Worm (Caenorhabditis elegans): Measurements from ENCODE around the gene mct-4.
A peak's percentile ranks its signal among the peaks of the same experiment; 100 is the strongest.

Gene mct-4

DNA sequence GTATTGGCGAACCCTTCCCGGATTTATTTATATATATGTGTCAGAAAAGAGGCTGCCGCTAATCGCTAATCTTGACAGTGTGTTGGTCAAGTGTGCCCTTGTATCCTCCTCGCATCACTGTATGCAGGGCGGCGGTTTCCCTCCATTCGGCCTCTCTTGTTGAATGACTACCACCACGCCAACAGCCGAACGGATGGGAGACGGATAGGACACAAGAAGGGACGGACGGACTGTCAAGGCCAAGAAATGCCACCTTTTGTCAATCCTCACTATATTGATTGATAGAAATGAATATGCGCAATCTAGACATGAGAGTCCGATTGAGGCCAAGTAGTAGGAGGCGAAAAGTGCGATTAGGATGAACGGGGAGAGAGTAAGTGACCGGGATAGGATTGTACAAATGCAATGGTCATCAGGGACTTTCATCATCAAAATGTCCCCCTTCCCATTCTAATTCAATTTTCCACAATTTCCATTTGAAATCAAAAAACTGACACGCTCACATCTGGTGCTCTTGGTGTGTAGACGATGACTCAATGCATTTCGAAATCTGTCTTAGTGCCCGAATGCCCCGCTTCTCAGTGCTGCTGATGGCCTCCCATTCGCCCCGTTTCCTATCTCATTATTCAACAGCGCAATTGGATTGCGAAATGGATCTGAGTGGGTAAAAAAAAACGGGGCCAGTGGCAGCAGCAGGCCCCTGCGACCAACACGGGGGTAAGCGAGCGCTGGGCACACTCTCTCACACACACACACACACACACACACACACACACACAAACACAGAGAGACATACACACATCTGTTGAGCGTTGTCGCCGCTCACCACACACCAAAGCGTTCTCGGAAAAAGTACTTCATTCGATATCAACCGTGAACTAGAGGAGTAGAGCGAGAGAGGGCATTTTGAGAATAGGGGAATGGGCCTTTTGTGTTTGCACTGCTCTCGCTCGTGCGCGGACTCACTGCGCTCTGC lies 32.4 kb upstream of the mct-4 start:
- no peak for TF ChIP-seq vab-15 (tag; optimal IDR thresholded peaks at IDR 0.05)
- TF ChIP-seq nhr-85 (tag), result peak; percentile 60
- TF ChIP-seq jun-1 (tag; optimal IDR thresholded peaks at IDR 0.05), result peak; percentile 81
- TF ChIP-seq nhr-71 (tag; optimal IDR thresholded peaks at IDR 0.05), result peak; percentile 81
- TF ChIP-seq ceh-8 (GFP tag; optimal IDR thresholded peaks at IDR 0.05), result peak; percentile 49
- TF ChIP-seq hlh-4 (tag; optimal IDR thresholded peaks at IDR 0.05), result no peak
- TF ChIP-seq nhr-20 (tag; optimal IDR thresholded peaks at IDR 0.05), result peak; percentile 48
- peak in 1 of 2 experiments; percentile 24 for TF ChIP-seq efl-1 (optimal IDR thresholded peaks at IDR 0.05)
- peak in 1 of 2 experiments; percentile 67 for TF ChIP-seq efl-1 (GFP tag; optimal IDR thresholded peaks at IDR 0.05 in 1 of 2)
- no peak for TF ChIP-seq ama-1 (optimal IDR thresholded peaks at IDR 0.05)
- no peak for TF ChIP-seq nhr-76 (tag; optimal IDR thresholded peaks at IDR 0.05)
- TF ChIP-seq unc-130 (tag; optimal IDR thresholded peaks at IDR 0.05), result no peak
- no peak for TF ChIP-seq lin-15B (tag; optimal IDR thresholded peaks at IDR 0.05)
- peak; percentile 43 for TF ChIP-seq mep-1 (tag; optimal IDR thresholded peaks at IDR 0.05)
- TF ChIP-seq C04F5.9 (tag; optimal IDR thresholded peaks at IDR 0.05), result no peak
- no peak for TF ChIP-seq dpl-1 (GFP tag; optimal IDR thresholded peaks at IDR 0.05)
- no peak for TF ChIP-seq hlh-17 (GFP tag; optimal IDR thresholded peaks at IDR 0.05; ENCODE audit: borderline replicate concordance)
- no peak for TF ChIP-seq unc-62 (GFP tag; optimal IDR thresholded peaks at IDR 0.05)
- peak; percentile 68 for TF ChIP-seq nhr-47 (tag; optimal IDR thresholded peaks at IDR 0.05)
- peak; percentile 39 for TF ChIP-seq irx-1 (tag; optimal IDR thresholded peaks at IDR 0.05)
- no peak for TF ChIP-seq ceh-88 (GFP tag; IDR thresholded peaks at IDR 0.05)
- TF ChIP-seq C34B4.2 (tag; optimal IDR thresholded peaks at IDR 0.05), result no peak
- TF ChIP-seq xbp-1 (tag; optimal IDR thresholded peaks at IDR 0.05), result peak; percentile 31
- peak; percentile 91 for TF ChIP-seq lin-14 (GFP tag; optimal IDR thresholded peaks at IDR 0.05)
- peak; percentile 35 for TF ChIP-seq egl-13 (tag; optimal IDR thresholded peaks at IDR 0.05)
- no peak for TF ChIP-seq fkh-10 (GFP tag; optimal IDR thresholded peaks at IDR 0.05)
- peak; percentile 37 for TF ChIP-seq zip-4 (GFP tag; optimal IDR thresholded peaks at IDR 0.05)
- no peak for TF ChIP-seq Y116A8C.19 (tag; optimal IDR thresholded peaks at IDR 0.05; ENCODE audit: borderline replicate concordance)
- TF ChIP-seq blmp-1 (tag; optimal IDR thresholded peaks at IDR 0.05), result peak; percentile 6
- peak; percentile 12 to 64 (median 51) for TF ChIP-seq ceh-82 (tag; optimal IDR thresholded peaks at IDR 0.05)
- TF ChIP-seq nhr-11 (tag; optimal IDR thresholded peaks at IDR 0.05), result peak; percentile 22
- TF ChIP-seq pag-3 (tag; optimal IDR thresholded peaks at IDR 0.05; ENCODE audit: borderline replicate concordance, insufficient read depth), result no peak
- TF ChIP-seq mdl-1 (tag; optimal IDR thresholded peaks at IDR 0.05), result peak in 1 of 2 experiments; percentile 33
- TF ChIP-seq mef-2 (tag; optimal IDR thresholded peaks at IDR 0.05), result no peak
- no peak for TF ChIP-seq lir-3 (tag; optimal IDR thresholded peaks at IDR 0.05; ENCODE audit: poor library complexity)
- peak in 1 of 2 experiments; percentile 14 for TF ChIP-seq lin-35 (GFP tag; optimal IDR thresholded peaks at IDR 0.05)
- no peak for TF ChIP-seq sox-4 (tag; optimal IDR thresholded peaks at IDR 0.05)
- peak; percentile 73 for TF ChIP-seq fkh-8 (tag; optimal IDR thresholded peaks at IDR 0.05)
- no peak for TF ChIP-seq elt-2 (tag; optimal IDR thresholded peaks at IDR 0.05)
- peak; percentile 60 for TF ChIP-seq rnt-1 (tag; optimal IDR thresholded peaks at IDR 0.05)
- no peak for TF ChIP-seq snpc-4 (tag; optimal IDR thresholded peaks at IDR 0.05)
- TF ChIP-seq ces-1 (GFP tag; optimal IDR thresholded peaks at IDR 0.05), result peak; percentile 45
- no peak for TF ChIP-seq aly-2 (tag; optimal IDR thresholded peaks at IDR 0.05)
- no peak for TF ChIP-seq aha-1 (tag; optimal IDR thresholded peaks at IDR 0.05)
- peak; percentile 56 for TF ChIP-seq nhr-77 (tag; optimal IDR thresholded peaks at IDR 0.05)
- TF ChIP-seq unc-98 (GFP tag; IDR thresholded peaks at IDR 0.05), result no peak
- TF ChIP-seq ceh-63 (GFP tag; optimal IDR thresholded peaks at IDR 0.05), result peak; percentile 52
- no peak for TF ChIP-seq mab-9 (GFP tag; IDR thresholded peaks at IDR 0.05)
- no peak for TF ChIP-seq grh-1 (GFP tag; IDR thresholded peaks at IDR 0.05)
- peak; percentile 54 for TF ChIP-seq dsc-1 (tag; optimal IDR thresholded peaks at IDR 0.05)
